Worm (Caenorhabditis elegans): ENCODE results near the gene R148.4.

Gene R148.4

DNA sequence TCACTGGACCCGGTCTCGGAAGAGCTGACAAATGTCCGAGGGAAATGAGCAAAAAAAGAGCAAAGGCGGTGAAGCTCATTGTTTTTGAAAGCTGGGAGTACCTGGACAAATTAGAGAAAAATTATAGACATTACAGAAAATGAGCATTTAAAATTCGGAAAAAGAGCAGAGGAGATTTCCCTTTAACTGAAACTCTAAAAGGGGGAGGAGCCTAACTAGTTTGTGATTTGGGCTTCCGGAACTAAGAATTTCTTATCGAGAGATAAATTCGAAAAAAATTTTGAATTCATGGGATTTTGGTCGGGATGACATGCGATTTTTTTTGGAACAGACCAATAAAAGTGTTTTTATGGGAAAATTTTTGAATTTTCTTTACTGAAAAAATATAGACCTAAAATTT, 27.7 kb upstream of the R148.4 start, which contains the start of gene C44B11.4:
Gene C44B11.4, minus strand, starts transcription at position 101 of the 400 bp plus-strand sequence.
- TF ChIP-seq mep-1 (tag; optimal IDR thresholded peaks at IDR 0.05) (no peak), fkh-8 (tag; optimal IDR thresholded peaks at IDR 0.05) (no peak), unc-86 (tag; optimal IDR thresholded peaks at IDR 0.05) (no peak), nhr-71 (tag; optimal IDR thresholded peaks at IDR 0.05) (no peak), hlh-4 (tag; optimal IDR thresholded peaks at IDR 0.05) (no peak), lsy-2 (tag; optimal IDR thresholded peaks at IDR 0.05) (no peak), aha-1 (tag; optimal IDR thresholded peaks at IDR 0.05) (no peak), alr-1 (tag; optimal IDR thresholded peaks at IDR 0.05; ENCODE audit: borderline replicate concordance) (no peak), ces-1 (GFP tag; optimal IDR thresholded peaks at IDR 0.05) (no peak), nhr-76 (tag; optimal IDR thresholded peaks at IDR 0.05) (no peak), nhr-28 (tag; optimal IDR thresholded peaks at IDR 0.05) (no peak), egl-27 (tag; optimal IDR thresholded peaks at IDR 0.05) (no peak)

DNA sequence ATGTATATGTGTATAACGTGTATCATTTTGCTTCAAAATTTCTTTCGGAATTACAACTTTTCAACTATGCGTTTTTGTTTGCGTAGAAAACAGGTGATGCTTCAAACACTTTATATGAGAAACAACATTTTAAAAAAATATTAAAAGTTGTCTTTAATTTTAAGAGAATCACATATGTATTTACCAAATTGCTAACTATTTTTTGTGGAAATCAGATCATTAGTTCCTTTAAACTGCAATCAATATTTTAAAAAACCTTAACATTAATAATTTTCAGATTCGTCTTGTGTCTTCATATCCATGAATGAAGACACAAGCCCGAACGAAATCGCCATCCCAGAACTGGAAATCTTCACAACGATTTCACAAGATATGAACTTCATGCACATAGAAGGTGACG, 18.5 kb upstream of the R148.4 start, which contains the start of gene C44B11.6:
Gene C44B11.6, plus strand, starts transcription at position 301 of the 400 bp plus-strand sequence.
- TF ChIP-seq mab-9 (GFP tag; IDR thresholded peaks at IDR 0.05), result no peak
- TF ChIP-seq ceh-8 (GFP tag; optimal IDR thresholded peaks at IDR 0.05), result no peak
- TF ChIP-seq xbp-1 (tag; optimal IDR thresholded peaks at IDR 0.05), result no peak
- TF ChIP-seq blmp-1 (tag; optimal IDR thresholded peaks at IDR 0.05), result no peak
- TF ChIP-seq efl-3 (GFP tag; optimal IDR thresholded peaks at IDR 0.05), result no peak
- TF ChIP-seq vab-15 (tag; optimal IDR thresholded peaks at IDR 0.05), result no peak
- TF ChIP-seq skn-1 (tag; optimal IDR thresholded peaks at IDR 0.05), result no peak
- TF ChIP-seq fkh-4 (tag; optimal IDR thresholded peaks at IDR 0.05; ENCODE audit: borderline replicate concordance), result no peak
- TF ChIP-seq swsn-7 (tag; optimal IDR thresholded peaks at IDR 0.05), result no peak
- no peak for TF ChIP-seq dpl-1 (GFP tag; optimal IDR thresholded peaks at IDR 0.05)
- TF ChIP-seq nhr-84 (tag; optimal IDR thresholded peaks at IDR 0.05), result no peak
- no peak for TF ChIP-seq ztf-11 (tag; optimal IDR thresholded peaks at IDR 0.05)
- no peak for TF ChIP-seq unc-62 (GFP tag; optimal IDR thresholded peaks at IDR 0.05)
- no peak for TF ChIP-seq unc-130 (tag; optimal IDR thresholded peaks at IDR 0.05)
- TF ChIP-seq egl-13 (tag; optimal IDR thresholded peaks at IDR 0.05), result no peak

DNA sequence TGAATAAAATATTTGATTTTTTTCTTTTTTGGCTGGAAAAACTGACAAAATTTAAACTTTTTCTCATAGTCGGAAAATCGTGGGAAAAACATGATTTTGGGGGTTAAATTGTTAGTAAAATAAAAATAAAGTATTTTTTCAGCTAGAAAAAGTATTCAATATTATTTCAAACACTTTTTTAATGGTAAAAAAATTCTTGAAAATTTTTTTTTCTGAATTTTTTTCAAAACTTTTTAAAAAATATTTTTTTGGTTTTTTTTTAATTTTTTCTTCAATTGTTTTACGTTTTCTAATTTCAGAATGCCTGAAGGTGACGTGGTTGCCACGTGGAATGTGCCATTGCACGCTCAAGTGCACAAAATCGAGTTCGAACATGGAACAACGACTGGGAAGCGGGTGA, 16.4 kb upstream of the R148.4 start, which contains the start of gene C44B11.1:
Gene C44B11.1, plus strand, starts transcription at position 301 of the 400 bp plus-strand sequence.
- no peak for TF ChIP-seq sox-4 (tag; optimal IDR thresholded peaks at IDR 0.05)
- no peak for TF ChIP-seq dsc-1 (tag; optimal IDR thresholded peaks at IDR 0.05)
- TF ChIP-seq nhr-12 (tag; optimal IDR thresholded peaks at IDR 0.05), result no peak
- TF ChIP-seq ztf-11 (tag; optimal IDR thresholded peaks at IDR 0.05), result no peak
- TF ChIP-seq pag-3 (tag; optimal IDR thresholded peaks at IDR 0.05; ENCODE audit: borderline replicate concordance, insufficient read depth), result no peak
- no peak for TF ChIP-seq ces-1 (GFP tag; optimal IDR thresholded peaks at IDR 0.05)
- no peak for TF ChIP-seq efl-3 (GFP tag; optimal IDR thresholded peaks at IDR 0.05)
- TF ChIP-seq egl-27 (tag; optimal IDR thresholded peaks at IDR 0.05), result no peak
- no peak for TF ChIP-seq C04F5.9 (tag; optimal IDR thresholded peaks at IDR 0.05)
- TF ChIP-seq zip-4 (GFP tag; optimal IDR thresholded peaks at IDR 0.05), result no peak
- no peak for TF ChIP-seq lin-14 (GFP tag; optimal IDR thresholded peaks at IDR 0.05)

ce11 chrIII:3160490-3160889, 10.9 kb upstream of the R148.4 start:
- TF ChIP-seq nhr-20 (tag; optimal IDR thresholded peaks at IDR 0.05) (no peak), blmp-1 (tag; optimal IDR thresholded peaks at IDR 0.05) (peak; percentile 66)

- TF ChIP-seq skn-1 (tag; optimal IDR thresholded peaks at IDR 0.05) (no peak), unc-98 (GFP tag; IDR thresholded peaks at IDR 0.05) (no peak), nhr-47 (tag; optimal IDR thresholded peaks at IDR 0.05) (no peak), ceh-82 (tag; optimal IDR thresholded peaks at IDR 0.05) (no peak), efl-3 (GFP tag; optimal IDR thresholded peaks at IDR 0.05) (no peak), lin-35 (GFP tag; optimal IDR thresholded peaks at IDR 0.05) (no peak), sup-37 (GFP tag; optimal IDR thresholded peaks at IDR 0.05) (no peak), nhr-19 (GFP tag; conservative IDR thresholded peaks at IDR 0.05) (no peak), unc-62 (GFP tag; optimal IDR thresholded peaks at IDR 0.05) (no peak), fkh-10 (GFP tag; optimal IDR thresholded peaks at IDR 0.05) (no peak), blmp-1 (tag; optimal IDR thresholded peaks at IDR 0.05) (peak; percentile 94), elt-3 (tag; optimal IDR thresholded peaks at IDR 0.05) (peak in 1 of 6 experiments; percentile 9), mef-2 (tag; optimal IDR thresholded peaks at IDR 0.05) (no peak), mep-1 (tag; optimal IDR thresholded peaks at IDR 0.05) (peak; percentile 57), nhr-237 (tag; optimal IDR thresholded peaks at IDR 0.05) (no peak), nhr-85 (tag) (peak; percentile 77)
These were observed 9.8 kb upstream of the R148.4 start for ce11 chrIII:3161600-3161999.
